Fruit fly (Drosophila melanogaster) whole organism, pupa: Measurements from ENCODE around the gene CG17260.

ENCODE experiments used
- CG15710 ChIP-seq: fragments of 200-800 bp; sonication (Bioruptor generic); optimal IDR thresholded peaks from 2 replicates; lab custom pipeline; 2018; ENCODE audit warnings: missing biosample characterization, mild to moderate bottlenecking, missing genetic modification characterization, moderate library complexity
- CG8159 ChIP-seq: fragments of 200-800 bp; sonication (Bioruptor generic); optimal IDR thresholded peaks from 3 replicates; lab custom pipeline; 2018; ENCODE audit warnings: missing biosample characterization, mild to moderate bottlenecking, missing genetic modification characterization, moderate library complexity
- CG8301 ChIP-seq: fragments of 200-800 bp; sonication (Bioruptor generic); optimal IDR thresholded peaks from 2 replicates; lab custom pipeline; 2018; ENCODE audit warnings: missing biosample characterization, mild to moderate bottlenecking, missing genetic modification characterization
- EcR ChIP-seq: fragments of 200-800 bp; sonication (Bioruptor generic); optimal IDR thresholded peaks from 3 replicates; lab custom pipeline; 2019; ENCODE audit warnings: missing biosample characterization, missing genetic modification characterization, mild to moderate bottlenecking, moderate library complexity, missing genetic modification reagents
- Ets98B ChIP-seq: fragments of 200-800 bp; sonication (Bioruptor generic); IDR thresholded peaks from 2 replicates; pipeline ENCODE4 v1.3.6; 2022; ENCODE audit warnings: missing biosample characterization, missing genetic modification characterization
- Pif1A ChIP-seq: fragments of 200-800 bp; sonication (Bioruptor generic); optimal IDR thresholded peaks from 3 replicates; lab custom pipeline; 2016; ENCODE audit warnings: missing biosample characterization, missing genetic modification characterization
- gl ChIP-seq: fragments of 200-800 bp; sonication (Bioruptor generic); optimal IDR thresholded peaks from 2 replicates; lab custom pipeline; 2018; ENCODE audit warnings: missing biosample characterization, mild to moderate bottlenecking, missing genetic modification characterization

dm6 chr2L:2999113-2999512, 37.9 kb upstream of the CG17260 start, which contains the start of gene Ccdc85:
- TF ChIP-seq CG8159 (no peak), Pif1A (GFP tag; lab: Kevin White, UChicago) (no peak), EcR (peak; percentile 3), CG8301 (tag; lab: Kevin White, UChicago) (no peak), CG15710 (no peak), Ets98B (no peak), gl (tag; lab: Kevin White, UChicago) (no peak)
